Fruit fly (Drosophila melanogaster) whole organism, prepupa: Measurements from ENCODE around the gene CG10660.

ENCODE experiments used
- Blimp-1 ChIP-seq: fragments of 200-800 bp; sonication (Bioruptor generic); optimal IDR thresholded peaks from 3 replicates; lab custom pipeline; 2017; ENCODE audit warnings: missing biosample characterization, missing genetic modification characterization, mild to moderate bottlenecking, moderate library complexity, missing genetic modification reagents
- CG10631 ChIP-seq: fragments of 200-800 bp; sonication (Bioruptor generic); optimal IDR thresholded peaks from 2 replicates; lab custom pipeline; 2016; ENCODE audit warnings: missing biosample characterization, missing genetic modification characterization
- CG10669 ChIP-seq: fragments of 200-800 bp; sonication (Bioruptor generic); optimal IDR thresholded peaks from 3 replicates; lab custom pipeline; 2018; ENCODE audit warnings: missing biosample characterization, mild to moderate bottlenecking, missing genetic modification characterization, moderate library complexity
- CG11294 ChIP-seq: fragments of 200-800 bp; sonication (Bioruptor generic); IDR thresholded peaks from 2 replicates; pipeline ENCODE4 v1.3.6; 2022; ENCODE audit warnings: missing biosample characterization, missing genetic modification characterization
- CG11762 ChIP-seq: fragments of 200-800 bp; sonication (Bioruptor generic); optimal IDR thresholded peaks from 3 replicates; lab custom pipeline; 2016; ENCODE audit warnings: missing biosample characterization, missing genetic modification characterization; ENCODE audit not compliant: insufficient read depth
- CG11902 ChIP-seq: fragments of 200-800 bp; sonication (Bioruptor generic); optimal IDR thresholded peaks from 3 replicates; lab custom pipeline; 2016; ENCODE audit warnings: missing biosample characterization, missing genetic modification characterization
- CG16779 ChIP-seq: fragments of 200-800 bp; sonication (Bioruptor generic); optimal IDR thresholded peaks from 3 replicates; lab custom pipeline; 2017; ENCODE audit warnings: missing biosample characterization, mild to moderate bottlenecking, missing genetic modification characterization
- CG3032 ChIP-seq: fragments of 200-800 bp; optimal IDR thresholded peaks from 2 replicates; lab custom pipeline; 2019; ENCODE audit warnings: missing biosample characterization, mild to moderate bottlenecking, missing genetic modification characterization, moderate library complexity
- CG31627 ChIP-seq: fragments of 200-800 bp; sonication (Bioruptor generic); optimal IDR thresholded peaks from 3 replicates; lab custom pipeline; 2016; ENCODE audit warnings: missing biosample characterization, missing genetic modification characterization
- CG32006 ChIP-seq: fragments of 200-800 bp; sonication (Bioruptor generic); optimal IDR thresholded peaks from 3 replicates; lab custom pipeline; 2017; ENCODE audit warnings: missing biosample characterization, mild to moderate bottlenecking, missing genetic modification characterization
- CG34406 ChIP-seq: fragments of 200-800 bp; sonication (Bioruptor generic); optimal IDR thresholded peaks from 3 replicates; lab custom pipeline; 2016; ENCODE audit warnings: missing biosample characterization, missing genetic modification characterization
- CG4318 ChIP-seq: fragments of 200-800 bp; sonication (Bioruptor generic); optimal IDR thresholded peaks from 3 replicates; lab custom pipeline; 2017; ENCODE audit warnings: missing biosample characterization, mild to moderate bottlenecking, missing genetic modification characterization
- CG6163 ChIP-seq: fragments of 200-800 bp; sonication (Bioruptor generic); IDR thresholded peaks from 3 replicates; pipeline ENCODE4 v1.3.6; 2022; ENCODE audit warnings: missing biosample characterization, missing genetic modification characterization
- CG6276 ChIP-seq: fragments of 200-800 bp; sonication (Bioruptor generic); optimal IDR thresholded peaks from 2 replicates; lab custom pipeline; 2017; ENCODE audit warnings: missing biosample characterization, mild to moderate bottlenecking, missing genetic modification characterization
- CG6854 ChIP-seq: fragments of 200-800 bp; sonication (Bioruptor generic); optimal IDR thresholded peaks from 2 replicates; lab custom pipeline; 2017; ENCODE audit warnings: missing biosample characterization, mild to moderate bottlenecking, missing genetic modification characterization
- CG7368 ChIP-seq: fragments of 200-800 bp; sonication (Bioruptor generic); optimal IDR thresholded peaks from 3 replicates; lab custom pipeline; 2016; ENCODE audit warnings: missing biosample characterization, missing genetic modification characterization
- CG8119 ChIP-seq: fragments of 200-800 bp; sonication (Bioruptor generic); IDR thresholded peaks from 3 replicates; pipeline ENCODE4 v1.3.6; 2022; ENCODE audit warnings: missing biosample characterization, missing genetic modification characterization
- CG8632 ChIP-seq: fragments of 200-800 bp; sonication (Bioruptor generic); optimal IDR thresholded peaks from 3 replicates; lab custom pipeline; 2016; ENCODE audit warnings: missing biosample characterization, missing genetic modification characterization
- CG9139 ChIP-seq: fragments of 200-800 bp; sonication (Bioruptor generic); optimal IDR thresholded peaks from 3 replicates; lab custom pipeline; 2017; ENCODE audit warnings: missing biosample characterization, mild to moderate bottlenecking, missing genetic modification characterization
- Eip75B ChIP-seq: fragments of 200-800 bp; sonication (Bioruptor generic); optimal IDR thresholded peaks from 3 replicates; lab custom pipeline; 2016; ENCODE audit warnings: missing biosample characterization, missing genetic modification characterization
- Eip78C ChIP-seq: fragments of 200-800 bp; sonication (Bioruptor generic); peaks from one replicate; lab custom pipeline; 2016; ENCODE audit warnings: missing biosample characterization, missing genetic modification characterization
- Eip93F ChIP-seq: fragments of 200-800 bp; sonication (Bioruptor generic); optimal IDR thresholded peaks from 2 replicates; lab custom pipeline; 2016; ENCODE audit warnings: missing biosample characterization, mild to moderate bottlenecking, missing genetic modification characterization
- Ets21C ChIP-seq: fragments of 200-800 bp; sonication (Bioruptor generic); optimal IDR thresholded peaks from 3 replicates; lab custom pipeline; 2016; ENCODE audit warnings: missing biosample characterization, missing genetic modification characterization
- Ets96B ChIP-seq: fragments of 200-800 bp; optimal IDR thresholded peaks from 2 replicates; lab custom pipeline; 2019; ENCODE audit warnings: missing biosample characterization, mild to moderate bottlenecking, missing genetic modification characterization, moderate library complexity
- Gug ChIP-seq: fragments of 200-800 bp; sonication (Bioruptor generic); IDR thresholded peaks from 2 replicates; pipeline ENCODE4 v1.3.6; 2022; ENCODE audit warnings: missing biosample characterization, missing genetic modification characterization
- Hr38 ChIP-seq: sonication (Bioruptor generic); optimal IDR thresholded peaks from 2 replicates; lab custom pipeline; 2016; ENCODE audit warnings: missing biosample characterization, missing genetic modification characterization
- Hr39 ChIP-seq: fragments of 200-800 bp; sonication (Bioruptor generic); optimal IDR thresholded peaks from 2 replicates; lab custom pipeline; 2016; ENCODE audit warnings: missing biosample characterization, missing genetic modification characterization
- Lpt ChIP-seq: fragments of 200-800 bp; sonication (Bioruptor generic); optimal IDR thresholded peaks from 3 replicates; lab custom pipeline; 2016; ENCODE audit warnings: missing biosample characterization, missing genetic modification characterization
- Met ChIP-seq: fragments of 200-800 bp; sonication (Bioruptor generic); optimal IDR thresholded peaks from 3 replicates; lab custom pipeline; 2016; ENCODE audit warnings: missing biosample characterization, missing genetic modification characterization
- OdsH ChIP-seq: fragments of 200-800 bp; sonication (Bioruptor generic); optimal IDR thresholded peaks from 3 replicates; lab custom pipeline; 2016; ENCODE audit warnings: missing biosample characterization, missing genetic modification characterization
- Smox ChIP-seq: fragments of 200-800 bp; sonication (Bioruptor generic); optimal IDR thresholded peaks from 3 replicates; lab custom pipeline; 2016; ENCODE audit warnings: missing biosample characterization, missing genetic modification characterization
- Sox14 ChIP-seq: fragments of 200-800 bp; sonication (Bioruptor generic); optimal IDR thresholded peaks from 3 replicates; lab custom pipeline; 2016; ENCODE audit warnings: missing biosample characterization, missing genetic modification characterization
- Sox15 ChIP-seq: fragments of 200-800 bp; sonication (Bioruptor generic); optimal IDR thresholded peaks from 3 replicates; lab custom pipeline; 2016; ENCODE audit warnings: missing biosample characterization, missing genetic modification characterization
- achi ChIP-seq: fragments of 200-800 bp; sonication (Bioruptor generic); optimal IDR thresholded peaks from 3 replicates; lab custom pipeline; 2016; ENCODE audit warnings: missing biosample characterization, missing genetic modification characterization
- acj6 ChIP-seq: fragments of 200-800 bp; sonication (Bioruptor generic); optimal IDR thresholded peaks from 3 replicates; lab custom pipeline; 2016; ENCODE audit warnings: missing biosample characterization, missing genetic modification characterization
- cyc ChIP-seq: fragments of 200-800 bp; sonication (Bioruptor generic); optimal IDR thresholded peaks from 3 replicates; lab custom pipeline; 2016; ENCODE audit warnings: missing biosample characterization, missing genetic modification characterization
- dac ChIP-seq: fragments of 200-800 bp; sonication (Bioruptor generic); optimal IDR thresholded peaks from 2 replicates; lab custom pipeline; 2017; ENCODE audit warnings: missing biosample characterization, mild to moderate bottlenecking, missing genetic modification characterization
- esn ChIP-seq: fragments of 200-800 bp; sonication (Bioruptor generic); optimal IDR thresholded peaks from 2 replicates; lab custom pipeline; 2016; ENCODE audit warnings: missing biosample characterization, mild to moderate bottlenecking, missing genetic modification characterization, moderate library complexity
- fd59A ChIP-seq: fragments of 200-800 bp; sonication (Bioruptor generic); optimal IDR thresholded peaks from 2 replicates; lab custom pipeline; 2017; ENCODE audit warnings: missing biosample characterization, mild to moderate bottlenecking, missing genetic modification characterization, missing genetic modification reagents
- fd85E ChIP-seq: fragments of 200-800 bp; sonication (Bioruptor generic); optimal IDR thresholded peaks from 3 replicates; lab custom pipeline; 2016; ENCODE audit warnings: missing biosample characterization, missing genetic modification characterization
- fkh ChIP-seq: fragments of 200-800 bp; sonication (Bioruptor generic); optimal IDR thresholded peaks from 3 replicates; lab custom pipeline; 2017; ENCODE audit warnings: missing biosample characterization, mild to moderate bottlenecking, missing genetic modification characterization, moderate library complexity
- lz ChIP-seq: fragments of 200-800 bp; sonication (Bioruptor generic); optimal IDR thresholded peaks from 3 replicates; lab custom pipeline; 2016; ENCODE audit warnings: missing biosample characterization, missing genetic modification characterization
- net ChIP-seq: fragments of 200-800 bp; sonication (Bioruptor generic); optimal IDR thresholded peaks from 3 replicates; lab custom pipeline; 2016; ENCODE audit warnings: missing biosample characterization, missing genetic modification characterization
- pdm3 ChIP-seq: fragments of 200-800 bp; sonication (Bioruptor generic); optimal IDR thresholded peaks from 3 replicates; lab custom pipeline; 2016; ENCODE audit warnings: missing biosample characterization, missing genetic modification characterization
- salr ChIP-seq, 2 experiments: fragments of 200-800 bp; sonication (Bioruptor generic); optimal IDR thresholded peaks; 3 replicates each; lab custom pipeline; 2016 to 2018; ENCODE audit warnings: missing biosample characterization in 2 of 2, missing genetic modification characterization in 2 of 2, mild to moderate bottlenecking in 1 of 2
- spab ChIP-seq: fragments of 200-800 bp; sonication (Bioruptor generic); optimal IDR thresholded peaks from 2 replicates; lab custom pipeline; 2017; ENCODE audit warnings: missing biosample characterization, mild to moderate bottlenecking, missing genetic modification characterization, missing genetic modification reagents
- ss ChIP-seq, 2 experiments: fragments of 200-800 bp; sonication (Bioruptor generic); optimal IDR thresholded peaks; 2 replicates in 1 of 2; 3 replicates in 1 of 2; lab custom pipeline; 2017 to 2018; ENCODE audit warnings: mild to moderate bottlenecking in 2 of 2, missing biosample characterization in 2 of 2, missing genetic modification characterization in 2 of 2, moderate library complexity in 1 of 2
- vri ChIP-seq: fragments of 200-800 bp; sonication (Bioruptor generic); optimal IDR thresholded peaks from 3 replicates; lab custom pipeline; 2016; ENCODE audit warnings: missing biosample characterization, mild to moderate bottlenecking, missing genetic modification characterization

CG10660 gene

dm6 chr3L:12526433-12527113 lies 36.1 kb upstream of the CG10660 start, which contains the start of gene eIF2beta (continued):
- TF ChIP-seq achi (GFP tag; lab: Kevin White, UChicago) (peak; percentile 89), net (GFP tag; lab: Kevin White, UChicago) (peak; percentile 62), Hr38 (GFP tag; lab: Kevin White, UChicago) (no peak), CG16779 (tag; lab: Kevin White, UChicago) (no peak), fd85E (GFP tag; lab: Kevin White, UChicago) (no peak), CG11294 (GFP tag; lab: Robert Waterston, UW) (no peak), Ets21C (GFP tag; lab: Kevin White, UChicago) (no peak), esn (GFP tag; lab: Kevin White, UChicago) (peak; percentile 71), Blimp-1 (GFP tag; lab: Kevin White, UChicago) (no peak), ss (GFP tag; optimal IDR thresholded peaks at IDR 0.05; lab: Kevin White, UChicago) (no peak), CG4318 (GFP tag; lab: Kevin White, UChicago) (no peak), Eip78C (GFP tag; lab: Kevin White, UChicago) (peak; percentile 52), CG3032 (tag; lab: Kevin White, UChicago) (no peak), OdsH (GFP tag; lab: Kevin White, UChicago) (peak; percentile 41), Lpt (GFP tag; lab: Kevin White, UChicago) (no peak), CG8119 (GFP tag; lab: Robert Waterston, UW) (no peak), Smox (peak; percentile 45), vri (GFP tag; lab: Kevin White, UChicago) (peak; percentile 44), CG10669 (GFP tag; lab: Kevin White, UChicago) (no peak), CG6854 (GFP tag; lab: Kevin White, UChicago) (peak; percentile 37), Eip75B (peak; percentile 16), CG9139 (no peak), CG32006 (GFP tag; lab: Kevin White, UChicago) (no peak), Ets96B (tag; lab: Kevin White, UChicago) (no peak), CG11902 (GFP tag; lab: Kevin White, UChicago) (no peak), fd59A (GFP tag; lab: Kevin White, UChicago) (no peak), pdm3 (GFP tag; lab: Kevin White, UChicago) (peak; percentile 65), CG6276 (GFP tag; lab: Kevin White, UChicago) (no peak), Met (GFP tag; lab: Kevin White, UChicago) (peak; percentile 74), fkh (GFP tag; lab: Kevin White, UChicago) (peak; percentile 88), CG31627 (GFP tag; lab: Kevin White, UChicago) (peak; percentile 32), acj6 (GFP tag; lab: Kevin White, UChicago) (peak; percentile 48), cyc (GFP tag; lab: Kevin White, UChicago) (peak; percentile 58)

- peak; percentile 97 for TF ChIP-seq CG32006 (GFP tag; lab: Kevin White, UChicago)
- peak; percentile 93 for TF ChIP-seq CG6854 (GFP tag; lab: Kevin White, UChicago)
- peak; percentile 98 for TF ChIP-seq Sox14
- TF ChIP-seq lz (GFP tag; lab: Kevin White, UChicago): peak; percentile 98
- peak; percentile 97 for TF ChIP-seq Hr39
- peak; percentile 12 for TF ChIP-seq Hr38 (GFP tag; lab: Kevin White, UChicago)
- peak; percentile 91 for TF ChIP-seq Ets96B (tag; lab: Kevin White, UChicago)
- peak; percentile 90 for TF ChIP-seq Eip93F (GFP tag; lab: Kevin White, UChicago)
- TF ChIP-seq Eip78C (GFP tag; lab: Kevin White, UChicago): peak; percentile 99
- TF ChIP-seq CG7368 (GFP tag; lab: Kevin White, UChicago): peak; percentile 89
- peak; percentile 91 to 95 for TF ChIP-seq salr (GFP tag; optimal IDR thresholded peaks at IDR 0.05; lab: Kevin White, UChicago)
- peak; percentile 89 for TF ChIP-seq spab (GFP tag; lab: Kevin White, UChicago)
- TF ChIP-seq Gug: peak; percentile 96
- TF ChIP-seq dac (GFP tag; lab: Kevin White, UChicago): peak; percentile 88
- TF ChIP-seq CG10631 (GFP tag; lab: Kevin White, UChicago): peak; percentile 96
- peak; percentile 92 for TF ChIP-seq CG11762 (GFP tag; lab: Kevin White, UChicago)
- peak; percentile 98 for TF ChIP-seq OdsH (GFP tag; lab: Kevin White, UChicago)
- peak; percentile 98 for TF ChIP-seq pdm3 (GFP tag; lab: Kevin White, UChicago)
- TF ChIP-seq Lpt (GFP tag; lab: Kevin White, UChicago): peak; percentile 95
- peak; percentile 98 for TF ChIP-seq CG6163 (GFP tag; lab: Robert Waterston, UW)
- peak; percentile 95 for TF ChIP-seq CG11294 (GFP tag; lab: Robert Waterston, UW)
- TF ChIP-seq Sox15 (GFP tag; lab: Kevin White, UChicago): peak; percentile 95
- peak; percentile 97 for TF ChIP-seq CG34406
- TF ChIP-seq CG8632 (GFP tag; lab: Kevin White, UChicago): peak; percentile 97
- TF ChIP-seq CG9139: peak; percentile 82
These were observed 33.5 kb upstream of the CG10660 start, which contains the start of the genes ver and Gcn5 for dm6 chr3L:12523941-12524340. TSS of gene ver (plus strand) at chr3L:12523987. TSS of gene Gcn5 (minus strand) at chr3L:12524014.
